Worm (Caenorhabditis elegans): ENCODE data around the gene aptf-1.

aptf-1 gene

DNA sequence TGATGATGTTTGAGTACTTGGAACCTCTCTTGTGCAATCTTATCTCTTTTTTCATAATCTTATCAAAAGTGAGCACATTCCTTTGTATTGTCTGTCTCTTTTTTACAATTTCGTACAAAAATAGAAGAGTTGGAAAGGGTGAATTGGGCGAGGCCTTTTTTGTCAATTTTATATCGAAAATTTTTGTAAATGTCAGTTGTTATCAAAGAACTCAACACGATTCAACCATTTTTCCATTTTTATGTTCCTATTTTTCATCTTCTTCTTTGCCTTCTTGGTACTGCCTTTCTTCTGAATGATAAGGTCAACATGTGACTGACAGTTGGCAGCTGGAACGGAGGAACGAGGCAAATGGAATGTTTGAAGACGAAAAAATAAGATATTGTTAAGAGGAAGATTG lies 41.0 kb upstream of the aptf-1 start:
- TF ChIP-seq ceh-28 (tag; optimal IDR thresholded peaks at IDR 0.05) (no peak), unc-39 (tag; optimal IDR thresholded peaks at IDR 0.05) (no peak), jun-1 (tag; optimal IDR thresholded peaks at IDR 0.05) (peak; percentile 49), elt-2 (tag; optimal IDR thresholded peaks at IDR 0.05) (peak; percentile 98), nhr-12 (tag; optimal IDR thresholded peaks at IDR 0.05) (no peak), pqm-1 (tag; optimal IDR thresholded peaks at IDR 0.05) (peak; percentile 70), ztf-11 (tag; optimal IDR thresholded peaks at IDR 0.05) (no peak), ceh-16 (tag; optimal IDR thresholded peaks at IDR 0.05) (no peak), snpc-4 (tag; optimal IDR thresholded peaks at IDR 0.05) (no peak), pha-4 (tag; optimal IDR thresholded peaks at IDR 0.05) (peak; percentile 29), lin-39 (tag; optimal IDR thresholded peaks at IDR 0.05) (no peak)

DNA sequence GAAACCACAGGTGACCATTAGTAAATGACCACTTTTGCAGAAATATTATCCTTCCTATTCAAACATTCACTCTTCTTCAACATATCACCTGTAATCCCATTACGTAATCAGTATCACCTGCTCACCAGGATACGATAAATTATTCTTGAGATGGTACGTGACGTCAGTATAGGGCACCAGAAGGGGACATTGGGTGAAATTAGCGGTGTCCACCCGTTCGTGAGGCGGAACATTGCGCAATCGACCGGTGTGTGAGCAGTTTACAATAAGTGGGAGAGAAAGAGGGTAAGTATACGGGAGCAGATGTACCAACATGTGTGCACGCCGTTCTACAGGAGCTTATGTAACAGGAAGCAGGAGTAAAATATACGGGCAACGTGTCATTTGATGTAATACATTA lies 36.8 kb upstream of the aptf-1 start:
- no peak for TF ChIP-seq jun-1 (tag; optimal IDR thresholded peaks at IDR 0.05)
- no peak for TF ChIP-seq mdl-1 (tag; optimal IDR thresholded peaks at IDR 0.05)
- TF ChIP-seq ceh-16 (tag; optimal IDR thresholded peaks at IDR 0.05): no peak
- no peak for TF ChIP-seq nhr-43 (tag; optimal IDR thresholded peaks at IDR 0.05; ENCODE audit: poor library complexity, severe bottlenecking)
- TF ChIP-seq fkh-2 (tag; optimal IDR thresholded peaks at IDR 0.05): no peak
- TF ChIP-seq ztf-4 (tag; optimal IDR thresholded peaks at IDR 0.05): no peak
- TF ChIP-seq aly-2 (tag; optimal IDR thresholded peaks at IDR 0.05): no peak
- TF ChIP-seq ztf-11 (tag; optimal IDR thresholded peaks at IDR 0.05): no peak
- no peak for TF ChIP-seq mml-1 (tag; optimal IDR thresholded peaks at IDR 0.05)
- TF ChIP-seq zag-1 (tag; optimal IDR thresholded peaks at IDR 0.05): no peak
- TF ChIP-seq daf-12 (tag; optimal IDR thresholded peaks at IDR 0.05): no peak
- TF ChIP-seq elt-2 (tag; optimal IDR thresholded peaks at IDR 0.05): no peak
- no peak for TF ChIP-seq nhr-25 (tag; optimal IDR thresholded peaks at IDR 0.05)
- TF ChIP-seq tbx-2 (tag; optimal IDR thresholded peaks at IDR 0.05): no peak
- TF ChIP-seq R02D3.7 (tag; optimal IDR thresholded peaks at IDR 0.05): no peak
- no peak for TF ChIP-seq nhr-77 (tag; optimal IDR thresholded peaks at IDR 0.05)
- TF ChIP-seq nhr-23 (tag; optimal IDR thresholded peaks at IDR 0.05): no peak
- no peak for TF ChIP-seq lin-39 (tag; optimal IDR thresholded peaks at IDR 0.05)
- TF ChIP-seq egl-5 (tag; optimal IDR thresholded peaks at IDR 0.05): no peak

DNA sequence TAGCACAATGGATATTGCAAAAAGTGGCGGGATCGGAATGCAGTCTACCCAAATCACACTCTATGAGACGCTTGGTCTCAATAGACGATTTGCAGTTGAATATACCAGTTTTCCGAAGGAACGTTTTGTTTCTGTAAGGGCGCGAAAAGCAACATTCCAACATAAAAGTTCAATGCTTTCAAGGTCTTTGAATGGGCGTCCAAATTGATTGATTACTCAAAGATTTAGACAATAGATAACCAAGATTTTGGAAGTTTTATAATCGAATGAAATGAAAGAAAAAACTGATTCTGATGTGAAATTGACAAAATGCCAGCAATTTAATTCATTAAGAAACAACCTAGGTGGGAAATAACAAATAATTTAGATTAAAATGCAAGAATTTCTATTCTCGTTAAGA lies 35.6 kb upstream of the aptf-1 start:
- TF ChIP-seq R02D3.7 (tag; optimal IDR thresholded peaks at IDR 0.05): no peak
- no peak for TF ChIP-seq lin-15B (tag; optimal IDR thresholded peaks at IDR 0.05)
- peak; percentile 66 for TF ChIP-seq elt-1 (tag; optimal IDR thresholded peaks at IDR 0.05)
- no peak for TF ChIP-seq nhr-43 (tag; optimal IDR thresholded peaks at IDR 0.05; ENCODE audit: poor library complexity, severe bottlenecking)
- no peak for TF ChIP-seq ceh-82 (tag; optimal IDR thresholded peaks at IDR 0.05)
- TF ChIP-seq nhr-25 (tag; optimal IDR thresholded peaks at IDR 0.05): peak; percentile 76

- no peak for TF ChIP-seq ztf-4 (tag; optimal IDR thresholded peaks at IDR 0.05)
- TF ChIP-seq mdl-1 (tag; optimal IDR thresholded peaks at IDR 0.05): no peak
- TF ChIP-seq tbx-2 (tag; optimal IDR thresholded peaks at IDR 0.05): no peak
- TF ChIP-seq nhr-67 (tag; optimal IDR thresholded peaks at IDR 0.05): no peak
- TF ChIP-seq lsy-12 (tag; optimal IDR thresholded peaks at IDR 0.05): no peak
- TF ChIP-seq eor-1 (tag; optimal IDR thresholded peaks at IDR 0.05): no peak
- no peak for TF ChIP-seq fkh-10 (GFP tag; optimal IDR thresholded peaks at IDR 0.05)
- TF ChIP-seq skn-1 (tag; optimal IDR thresholded peaks at IDR 0.05): no peak
- TF ChIP-seq nhr-28 (tag; optimal IDR thresholded peaks at IDR 0.05): no peak
- no peak for TF ChIP-seq ceh-9 (tag; optimal IDR thresholded peaks at IDR 0.05)
- no peak for TF ChIP-seq lin-15B (tag; optimal IDR thresholded peaks at IDR 0.05)
- no peak for TF ChIP-seq fkh-2 (tag; optimal IDR thresholded peaks at IDR 0.05)
- no peak for TF ChIP-seq snpc-4 (tag; optimal IDR thresholded peaks at IDR 0.05)
- TF ChIP-seq ama-1 (optimal IDR thresholded peaks at IDR 0.05): no peak
- TF ChIP-seq pqm-1 (tag; optimal IDR thresholded peaks at IDR 0.05): no peak
Measured at ce11 chrII:6422812-6423211, 32.0 kb upstream of the aptf-1 start, which contains the start of gene K03H9.3. Gene K03H9.3, plus strand, starts transcription at chrII:6423112.

DNA sequence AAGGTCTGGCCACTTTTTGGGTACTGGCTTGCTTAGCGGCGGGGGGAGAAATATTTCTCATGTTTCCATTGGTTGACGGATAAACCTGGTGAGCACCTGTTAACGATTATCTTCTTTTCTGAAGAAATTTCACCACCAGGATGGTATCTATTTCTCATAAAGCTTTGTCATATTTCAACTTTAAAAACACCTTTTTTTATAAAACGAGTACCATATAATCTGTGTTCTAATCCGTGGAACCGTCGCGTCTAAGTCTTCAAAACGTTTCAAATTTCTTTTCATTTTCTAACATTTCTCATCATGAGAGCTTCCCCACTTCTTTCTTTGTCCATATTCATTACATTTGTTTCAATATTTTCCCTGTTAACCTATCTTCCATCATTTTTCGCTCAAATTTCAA lies 28.8 kb upstream of the aptf-1 start, which contains the start of gene col-75:
col-75 (plus strand) TSS at position 301 of the 400 bp plus-strand sequence.
- TF ChIP-seq nfya-1 (tag; optimal IDR thresholded peaks at IDR 0.05; ENCODE audit: insufficient read depth) (no peak), eor-1 (tag; optimal IDR thresholded peaks at IDR 0.05) (no peak), hmg-11 (tag; optimal IDR thresholded peaks at IDR 0.05) (no peak), nhr-25 (tag; optimal IDR thresholded peaks at IDR 0.05) (no peak), unc-62 (GFP tag; optimal IDR thresholded peaks at IDR 0.05) (no peak), ceh-16 (tag; optimal IDR thresholded peaks at IDR 0.05) (no peak), nhr-28 (tag; optimal IDR thresholded peaks at IDR 0.05) (no peak), jun-1 (tag; optimal IDR thresholded peaks at IDR 0.05) (no peak), sea-2 (GFP tag; optimal IDR thresholded peaks at IDR 0.05) (no peak), snpc-4 (tag; optimal IDR thresholded peaks at IDR 0.05) (no peak), mml-1 (tag; optimal IDR thresholded peaks at IDR 0.05) (no peak), lin-15B (tag; optimal IDR thresholded peaks at IDR 0.05) (no peak), zag-1 (tag; optimal IDR thresholded peaks at IDR 0.05) (no peak), elt-3 (tag; optimal IDR thresholded peaks at IDR 0.05) (no peak), ama-1 (optimal IDR thresholded peaks at IDR 0.05) (no peak), ztf-4 (tag; optimal IDR thresholded peaks at IDR 0.05) (no peak), elt-1 (tag; optimal IDR thresholded peaks at IDR 0.05) (no peak), ceh-9 (tag; optimal IDR thresholded peaks at IDR 0.05) (no peak)
